Fruit fly (Drosophila melanogaster) whole organism, pupa: ENCODE results near the gene CG10232.

ENCODE experiments used
- CG10348 ChIP-seq: fragments of 200-800 bp; sonication (Bioruptor generic); IDR thresholded peaks from 2 replicates; pipeline ENCODE4 v1.3.6; 2022; ENCODE audit warnings: missing biosample characterization, missing genetic modification characterization
- CG12605 ChIP-seq: fragments of 200-800 bp; sonication (Bioruptor generic); IDR thresholded peaks from 2 replicates; pipeline ENCODE4 v1.3.6; 2022; ENCODE audit warnings: missing biosample characterization, missing genetic modification characterization
- CG13204 ChIP-seq: fragments of 200-800 bp; sonication (Bioruptor generic); optimal IDR thresholded peaks from 2 replicates; lab custom pipeline; 2018; ENCODE audit warnings: missing biosample characterization, mild to moderate bottlenecking, missing genetic modification characterization, moderate library complexity
- CG14655 ChIP-seq: fragments of 200-800 bp; sonication (Bioruptor generic); optimal IDR thresholded peaks from 3 replicates; lab custom pipeline; 2017; ENCODE audit warnings: mild to moderate bottlenecking, missing biosample characterization, missing genetic modification reagents, missing genetic modification characterization
- CG15710 ChIP-seq: fragments of 200-800 bp; sonication (Bioruptor generic); optimal IDR thresholded peaks from 2 replicates; lab custom pipeline; 2018; ENCODE audit warnings: missing biosample characterization, mild to moderate bottlenecking, missing genetic modification characterization, moderate library complexity
- CG17806 ChIP-seq: fragments of 200-800 bp; sonication (Bioruptor generic); optimal IDR thresholded peaks from 2 replicates; lab custom pipeline; 2018; ENCODE audit warnings: missing biosample characterization, mild to moderate bottlenecking, missing genetic modification characterization, moderate library complexity
- CG32121 ChIP-seq: fragments of 200-800 bp; sonication (Bioruptor generic); IDR thresholded peaks from 2 replicates; pipeline ENCODE4 v1.3.6; 2022; ENCODE audit warnings: missing biosample characterization, missing genetic modification characterization
- CG34367 ChIP-seq: fragments of 200-800 bp; sonication (Bioruptor generic); optimal IDR thresholded peaks from 2 replicates; lab custom pipeline; 2018; ENCODE audit warnings: missing biosample characterization, mild to moderate bottlenecking, missing genetic modification characterization
- CG4496 ChIP-seq: fragments of 200-800 bp; sonication (Bioruptor generic); IDR thresholded peaks from 3 replicates; pipeline ENCODE4 v1.3.6; 2022; ENCODE audit warnings: missing biosample characterization, missing genetic modification characterization
- CG8159 ChIP-seq: fragments of 200-800 bp; sonication (Bioruptor generic); optimal IDR thresholded peaks from 3 replicates; lab custom pipeline; 2018; ENCODE audit warnings: missing biosample characterization, mild to moderate bottlenecking, missing genetic modification characterization, moderate library complexity
- CG8301 ChIP-seq: fragments of 200-800 bp; sonication (Bioruptor generic); optimal IDR thresholded peaks from 2 replicates; lab custom pipeline; 2018; ENCODE audit warnings: missing biosample characterization, mild to moderate bottlenecking, missing genetic modification characterization
- CG9948 ChIP-seq: fragments of 200-800 bp; sonication (Bioruptor generic); optimal IDR thresholded peaks from 2 replicates; lab custom pipeline; 2018; ENCODE audit warnings: missing biosample characterization, mild to moderate bottlenecking, missing genetic modification characterization, moderate library complexity
- D1 ChIP-seq: fragments of 200-800 bp; sonication (Bioruptor generic); optimal IDR thresholded peaks from 2 replicates; lab custom pipeline; 2018; ENCODE audit warnings: missing biosample characterization, mild to moderate bottlenecking, missing genetic modification characterization, moderate library complexity
- EcR ChIP-seq: fragments of 200-800 bp; sonication (Bioruptor generic); optimal IDR thresholded peaks from 3 replicates; lab custom pipeline; 2019; ENCODE audit warnings: missing biosample characterization, missing genetic modification characterization, mild to moderate bottlenecking, moderate library complexity, missing genetic modification reagents
- Ets98B ChIP-seq: fragments of 200-800 bp; sonication (Bioruptor generic); IDR thresholded peaks from 2 replicates; pipeline ENCODE4 v1.3.6; 2022; ENCODE audit warnings: missing biosample characterization, missing genetic modification characterization
- Pif1A ChIP-seq: fragments of 200-800 bp; sonication (Bioruptor generic); optimal IDR thresholded peaks from 3 replicates; lab custom pipeline; 2016; ENCODE audit warnings: missing biosample characterization, missing genetic modification characterization
- Pif1B ChIP-seq: fragments of 200-800 bp; sonication (Bioruptor generic); optimal IDR thresholded peaks from 3 replicates; lab custom pipeline; 2016; ENCODE audit warnings: missing biosample characterization, missing genetic modification characterization
- Snoo ChIP-seq: fragments of 200-800 bp; sonication (Bioruptor generic); optimal IDR thresholded peaks from 3 replicates; lab custom pipeline; 2017; ENCODE audit warnings: missing biosample characterization, mild to moderate bottlenecking, missing genetic modification characterization, inconsistent platforms
- fd96Ca ChIP-seq: fragments of 200-800 bp; sonication (Bioruptor generic); IDR thresholded peaks from 3 replicates; pipeline ENCODE4 v1.3.6; 2022; ENCODE audit warnings: missing biosample characterization, missing genetic modification characterization
- gl ChIP-seq: fragments of 200-800 bp; sonication (Bioruptor generic); optimal IDR thresholded peaks from 2 replicates; lab custom pipeline; 2018; ENCODE audit warnings: missing biosample characterization, mild to moderate bottlenecking, missing genetic modification characterization
- rn ChIP-seq: fragments of 200-800 bp; sonication (Bioruptor generic); IDR thresholded peaks from 2 replicates; pipeline ENCODE4 v1.3.6; 2022; ENCODE audit warnings: missing biosample characterization, missing genetic modification characterization

The CG10232 gene

DNA sequence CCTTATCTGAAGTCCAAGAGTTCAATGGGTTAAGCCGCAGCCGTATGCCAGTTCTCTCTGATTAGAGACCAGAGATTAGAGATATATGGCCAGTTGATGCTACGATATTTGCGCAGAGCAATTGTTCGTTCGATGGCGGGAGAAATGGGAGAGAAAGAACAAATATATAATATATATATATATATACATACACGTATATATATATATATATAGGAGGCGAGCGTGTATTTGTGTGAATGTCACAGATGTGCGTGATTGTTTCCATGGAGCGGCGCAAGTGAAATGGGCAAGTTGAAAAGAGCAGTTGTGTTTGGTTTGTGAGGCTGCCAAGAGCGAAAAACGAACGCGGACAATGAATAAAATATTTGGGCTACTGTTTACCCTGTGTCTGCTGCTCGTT, 44.4 kb downstream of the CG10232 start, which contains the start of gene GILT3:
Gene GILT3 (plus strand): TSS at position 301 of the 400 bp plus-strand sequence.
- TF ChIP-seq CG13204 (GFP tag; lab: Kevin White, UChicago) = no peak
- TF ChIP-seq CG4496 (GFP tag; lab: Robert Waterston, UW) = no peak
- no peak for TF ChIP-seq CG10348 (GFP tag; lab: Robert Waterston, UW)
- no peak for TF ChIP-seq CG32121 (GFP tag; lab: Robert Waterston, UW)
- TF ChIP-seq CG15710 (tag; lab: Kevin White, UChicago) = no peak
- no peak for TF ChIP-seq CG8159 (tag; lab: Kevin White, UChicago)
- TF ChIP-seq Pif1B (GFP tag; lab: Kevin White, UChicago) = no peak
- TF ChIP-seq CG14655 (GFP tag; lab: Kevin White, UChicago) = no peak
- no peak for TF ChIP-seq gl (tag; lab: Kevin White, UChicago)
- no peak for TF ChIP-seq rn (GFP tag; lab: Robert Waterston, UW)
- no peak for TF ChIP-seq CG12605 (GFP tag; lab: Robert Waterston, UW)
- no peak for TF ChIP-seq Snoo (tag; lab: Kevin White, UChicago)

dm6 chr3R:23675646-23676045, 45.8 kb downstream of the CG10232 start:
- TF ChIP-seq CG10348 (GFP tag; lab: Robert Waterston, UW) = no peak
- TF ChIP-seq Ets98B (GFP tag; lab: Robert Waterston, UW) = no peak
- TF ChIP-seq CG34367 (tag; lab: Kevin White, UChicago) = no peak
- TF ChIP-seq CG32121 (GFP tag; lab: Robert Waterston, UW) = 0 out of 2 replicates have a peak, but pooled peaks have one; percentile 17
- TF ChIP-seq EcR (GFP tag; lab: Kevin White, UChicago) = no peak
- TF ChIP-seq fd96Ca (GFP tag; lab: Robert Waterston, UW) = no peak
- peak; percentile 61 for TF ChIP-seq CG14655 (GFP tag; lab: Kevin White, UChicago)
- TF ChIP-seq CG12605 (GFP tag; lab: Robert Waterston, UW) = no peak
- TF ChIP-seq D1 (tag; lab: Kevin White, UChicago) = no peak
- TF ChIP-seq CG15710 (tag; lab: Kevin White, UChicago) = no peak
- no peak for TF ChIP-seq CG17806 (tag; lab: Kevin White, UChicago)
- TF ChIP-seq Pif1B (GFP tag; lab: Kevin White, UChicago) = peak; percentile 20
- TF ChIP-seq Snoo (tag; lab: Kevin White, UChicago) = no peak
- TF ChIP-seq CG13204 (GFP tag; lab: Kevin White, UChicago) = no peak
- no peak for TF ChIP-seq CG4496 (GFP tag; lab: Robert Waterston, UW)
- no peak for TF ChIP-seq CG9948 (tag; lab: Kevin White, UChicago)
- TF ChIP-seq Pif1A (GFP tag; lab: Kevin White, UChicago) = no peak
- TF ChIP-seq CG8301 (tag; lab: Kevin White, UChicago) = peak; percentile 9
- TF ChIP-seq rn (GFP tag; lab: Robert Waterston, UW) = no peak
- no peak for TF ChIP-seq gl (tag; lab: Kevin White, UChicago)
- TF ChIP-seq CG8159 (tag; lab: Kevin White, UChicago) = no peak

DNA sequence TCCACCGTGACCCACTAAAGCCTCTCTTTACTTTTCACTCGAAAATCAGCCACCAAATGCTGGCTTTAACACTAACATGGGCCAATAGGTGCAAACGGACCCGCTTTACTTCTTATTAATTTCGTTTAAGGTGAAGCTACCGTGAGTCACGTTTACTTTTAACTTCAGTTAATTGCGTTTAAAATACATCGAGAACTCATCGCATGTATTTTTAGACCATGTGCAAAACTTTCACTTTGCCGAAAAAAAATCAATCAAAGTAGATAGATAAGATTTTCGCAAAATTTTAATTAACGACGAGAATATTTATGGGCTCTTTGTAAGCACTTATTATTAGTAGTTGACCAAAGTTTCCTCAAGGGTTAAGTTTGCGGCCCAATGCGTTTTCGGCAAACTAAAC, 47.1 kb downstream of the CG10232 start:
- TF ChIP-seq CG17806 (tag; lab: Kevin White, UChicago) = no peak
- TF ChIP-seq Pif1A (GFP tag; lab: Kevin White, UChicago) = peak; percentile 24
- TF ChIP-seq CG32121 (GFP tag; lab: Robert Waterston, UW) = no peak
- peak; percentile 46 for TF ChIP-seq Snoo (tag; lab: Kevin White, UChicago)
- TF ChIP-seq, all 21 proteins: peak for 2

dm6 chr3R:23673084-23673483, 48.3 kb downstream of the CG10232 start:
- TF ChIP-seq CG10348 (GFP tag; lab: Robert Waterston, UW) = no peak
- 0 out of 2 replicates have a peak, but pooled peaks have one; percentile 32 for TF ChIP-seq rn (GFP tag; lab: Robert Waterston, UW)

dm6 chr3R:23669401-23670216, 51.8 kb downstream of the CG10232 start, which contains the start of gene CG31145:
Gene CG31145, minus strand, starts transcription at chr3R:23669659.
- TF ChIP-seq fd96Ca (GFP tag; lab: Robert Waterston, UW) = peak; percentile 100
- peak; percentile 99 for TF ChIP-seq CG34367 (tag; lab: Kevin White, UChicago)
- TF ChIP-seq CG4496 (GFP tag; lab: Robert Waterston, UW) = peak; percentile 99
- peak; percentile 96 for TF ChIP-seq CG13204 (GFP tag; lab: Kevin White, UChicago)
- peak; percentile 99 for TF ChIP-seq CG17806 (tag; lab: Kevin White, UChicago)
- TF ChIP-seq Ets98B (GFP tag; lab: Robert Waterston, UW) = peak; percentile 99
- peak; percentile 75 for TF ChIP-seq EcR (GFP tag; lab: Kevin White, UChicago)
- peak; percentile 99 for TF ChIP-seq CG32121 (GFP tag; lab: Robert Waterston, UW)
- peak; percentile 100 for TF ChIP-seq Snoo (tag; lab: Kevin White, UChicago)
- TF ChIP-seq CG14655 (GFP tag; lab: Kevin White, UChicago) = peak; percentile 100
- TF ChIP-seq gl (tag; lab: Kevin White, UChicago) = peak; percentile 96
- peak; percentile 100 for TF ChIP-seq CG8301 (tag; lab: Kevin White, UChicago)
- peak; percentile 98 for TF ChIP-seq CG12605 (GFP tag; lab: Robert Waterston, UW)
- TF ChIP-seq Pif1B (GFP tag; lab: Kevin White, UChicago) = peak; percentile 99
- TF ChIP-seq rn (GFP tag; lab: Robert Waterston, UW) = peak; percentile 98
- TF ChIP-seq D1 (tag; lab: Kevin White, UChicago) = peak; percentile 99
- peak; percentile 99 for TF ChIP-seq CG8159 (tag; lab: Kevin White, UChicago)
- peak; percentile 99 for TF ChIP-seq CG10348 (GFP tag; lab: Robert Waterston, UW)
- peak; percentile 100 for TF ChIP-seq Pif1A (GFP tag; lab: Kevin White, UChicago)
- peak; percentile 99 for TF ChIP-seq CG9948 (tag; lab: Kevin White, UChicago)
- peak; percentile 99 for TF ChIP-seq CG15710 (tag; lab: Kevin White, UChicago)
